Fruit fly (Drosophila melanogaster): ENCODE results near the gene CG15170.
A peak's percentile ranks its signal among the peaks of the same experiment; 100 is the strongest.

CG15170 gene

dm6 chr2L:18974063-18974779 lies 15.8 kb downstream of the CG15170 start, which contains the start of the genes L2HGDH and CG10431 (continued):
- TF ChIP-seq ss (GFP tag; optimal IDR thresholded peaks at IDR 0.05) (peak in 1 of 2 experiments; percentile 56), spab (GFP tag; optimal IDR thresholded peaks at IDR 0.05) (no peak), vri (GFP tag; optimal IDR thresholded peaks at IDR 0.05) (peak; percentile 58), CG6163 (GFP tag; IDR thresholded peaks at IDR 0.05) (0 out of 3 replicates have a peak, but pooled peaks have one; percentile 22), CG31627 (GFP tag; optimal IDR thresholded peaks at IDR 0.05) (peak; percentile 65), CG10669 (GFP tag; optimal IDR thresholded peaks at IDR 0.05) (peak; percentile 46), net (GFP tag; optimal IDR thresholded peaks at IDR 0.05) (no peak), Lpt (GFP tag; optimal IDR thresholded peaks at IDR 0.05) (peak; percentile 49), lz (GFP tag; optimal IDR thresholded peaks at IDR 0.05) (peak; percentile 70), Eip93F (GFP tag; optimal IDR thresholded peaks at IDR 0.05) (peak; percentile 30), CG8632 (GFP tag; optimal IDR thresholded peaks at IDR 0.05) (no peak), CG11294 (GFP tag; IDR thresholded peaks at IDR 0.05) (no peak)

DNA sequence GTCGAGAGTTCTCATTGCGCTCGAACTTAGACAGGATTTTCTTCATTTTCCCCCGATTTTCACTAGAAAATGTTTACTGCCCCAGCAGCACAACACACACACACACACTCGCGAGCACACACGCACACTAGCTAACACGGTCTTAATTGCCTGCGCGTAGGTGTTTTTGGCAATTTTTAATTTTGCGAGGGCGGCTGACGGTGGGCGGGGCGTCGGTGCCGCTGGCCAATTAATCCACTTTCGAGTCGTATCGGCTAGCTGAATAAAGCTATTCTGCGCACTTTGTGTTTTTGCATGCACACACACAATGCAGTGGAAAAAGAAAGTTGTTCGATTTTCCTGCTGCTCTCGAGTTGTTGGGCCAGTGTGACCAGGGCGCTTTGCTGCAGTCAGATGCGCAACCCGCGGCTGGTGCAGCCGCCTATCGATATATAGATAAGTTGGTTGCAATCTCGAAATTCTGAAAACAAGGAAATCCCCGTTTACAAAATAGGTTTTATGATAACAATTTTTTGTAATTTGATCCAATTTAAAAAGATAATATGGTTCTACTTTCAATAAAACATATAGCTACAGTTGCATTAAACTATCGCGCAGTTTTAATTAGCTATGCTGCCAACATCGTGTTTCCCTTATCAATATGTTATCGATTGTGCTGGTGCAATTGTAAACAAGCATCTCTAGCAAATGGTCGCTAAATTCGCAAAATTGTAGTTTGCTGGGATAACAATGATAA lies 21.5 kb downstream of the CG15170 start, which contains the start of the genes Nak and Tango6:
TSS of gene Nak (minus strand) at position 375 of the 736 bp plus-strand sequence.
TSS of gene Tango6 (plus strand) at position 659 of the 736 bp plus-strand sequence.
- no peak for TF ChIP-seq CG8119 (GFP tag; IDR thresholded peaks at IDR 0.05)
- peak; percentile 25; the same call in 1 of the 2 replicates for TF ChIP-seq CG15336 (GFP tag; IDR thresholded peaks at IDR 0.05)
- no peak for TF ChIP-seq CG10669 (GFP tag; optimal IDR thresholded peaks at IDR 0.05)
- no peak for TF ChIP-seq CG11762 (GFP tag; optimal IDR thresholded peaks at IDR 0.05; ENCODE audit: insufficient read depth)
- TF ChIP-seq CG6808 (GFP tag; optimal IDR thresholded peaks at IDR 0.05), result no peak
- TF ChIP-seq Smox (GFP tag; optimal IDR thresholded peaks at IDR 0.05), result peak; percentile 28
- no peak for TF ChIP-seq acj6 (GFP tag; optimal IDR thresholded peaks at IDR 0.05)
- no peak for TF ChIP-seq CG32006 (GFP tag; optimal IDR thresholded peaks at IDR 0.05)
- TF ChIP-seq dac (GFP tag; optimal IDR thresholded peaks at IDR 0.05), result no peak
- no peak for TF ChIP-seq Lpt (GFP tag; optimal IDR thresholded peaks at IDR 0.05)
- peak; percentile 55 for TF ChIP-seq esn (GFP tag; optimal IDR thresholded peaks at IDR 0.05)
- TF ChIP-seq CG3919 (GFP tag; optimal IDR thresholded peaks at IDR 0.05), result peak; percentile 24
- TF ChIP-seq Ets21C (GFP tag; optimal IDR thresholded peaks at IDR 0.05), result peak; percentile 46
- TF ChIP-seq lz (GFP tag; optimal IDR thresholded peaks at IDR 0.05), result peak; percentile 27
- peak; percentile 44 for TF ChIP-seq Met (GFP tag; optimal IDR thresholded peaks at IDR 0.05)
- no peak for TF ChIP-seq Sox102F (GFP tag; optimal IDR thresholded peaks at IDR 0.05)
- no peak for TF ChIP-seq dsx (GFP tag; optimal IDR thresholded peaks at IDR 0.05; ENCODE audit: poor library complexity, severe bottlenecking)
- TF ChIP-seq ss (GFP tag; optimal IDR thresholded peaks at IDR 0.05), result no peak
- no peak for TF ChIP-seq spab (GFP tag; optimal IDR thresholded peaks at IDR 0.05)
- no peak for TF ChIP-seq CG9139 (GFP tag; optimal IDR thresholded peaks at IDR 0.05)
- peak; percentile 72 for TF ChIP-seq Sox14 (GFP tag; optimal IDR thresholded peaks at IDR 0.05)
- no peak for TF ChIP-seq net (GFP tag; optimal IDR thresholded peaks at IDR 0.05)
- peak; percentile 65 for TF ChIP-seq svp (GFP tag)
- TF ChIP-seq Eip93F (GFP tag; optimal IDR thresholded peaks at IDR 0.05), result no peak
- no peak for TF ChIP-seq Sox15 (GFP tag; optimal IDR thresholded peaks at IDR 0.05)
- TF ChIP-seq CG11294 (GFP tag; IDR thresholded peaks at IDR 0.05), result no peak
- no peak for TF ChIP-seq eg (GFP tag; IDR thresholded peaks at IDR 0.05)
- peak; percentile 46 for TF ChIP-seq Hr39 (GFP tag; optimal IDR thresholded peaks at IDR 0.05)
- no peak for TF ChIP-seq CG8632 (GFP tag; optimal IDR thresholded peaks at IDR 0.05)
- TF ChIP-seq CG6854 (GFP tag; optimal IDR thresholded peaks at IDR 0.05), result peak; percentile 38
- TF ChIP-seq Gug (GFP tag; IDR thresholded peaks at IDR 0.05), result no peak
- TF ChIP-seq Hr38 (GFP tag; optimal IDR thresholded peaks at IDR 0.05), result no peak
- peak; percentile 40 for TF ChIP-seq vri (GFP tag; optimal IDR thresholded peaks at IDR 0.05)
- no peak for TF ChIP-seq CG7368 (GFP tag; optimal IDR thresholded peaks at IDR 0.05)
- TF ChIP-seq Eip75B (GFP tag; optimal IDR thresholded peaks at IDR 0.05), result peak; percentile 36
- TF ChIP-seq OdsH (GFP tag; optimal IDR thresholded peaks at IDR 0.05), result no peak
- TF ChIP-seq CG4318 (GFP tag; optimal IDR thresholded peaks at IDR 0.05), result no peak
- TF ChIP-seq achi (GFP tag; optimal IDR thresholded peaks at IDR 0.05), result peak; percentile 55
- TF ChIP-seq Blimp-1 (GFP tag; optimal IDR thresholded peaks at IDR 0.05), result peak; percentile 11
- peak; percentile 8 for TF ChIP-seq Ets96B (tag; optimal IDR thresholded peaks at IDR 0.05)
- no peak for TF ChIP-seq CG8319 (GFP tag; optimal IDR thresholded peaks at IDR 0.05)
- peak; percentile 71 for TF ChIP-seq Eip78C (GFP tag)
- peak; percentile 31 for TF ChIP-seq Hr4 (GFP tag; optimal IDR thresholded peaks at IDR 0.05)
- no peak for TF ChIP-seq salr (GFP tag; optimal IDR thresholded peaks at IDR 0.05)

Data from whole organism, prepupa.